Worm (Caenorhabditis elegans) whole organism, late embryonic: Measurements from ENCODE around the gene T24C12.4.

Experiments used
- C08G9.2 ChIP-seq: sonication (generic microtip); optimal IDR thresholded peaks from 2 replicates; lab custom pipeline; 2016; ENCODE audit warnings: mild to moderate bottlenecking, missing genetic modification characterization, moderate library complexity, missing compliant biosample characterization
- C38D4.7 ChIP-seq: fragments of 200-800 bp; sonication (Bioruptor generic); optimal IDR thresholded peaks from 2 replicates; lab custom pipeline; 2018; ENCODE audit warnings: mild to moderate bottlenecking, missing genetic modification characterization, moderate library complexity, missing compliant biosample characterization
- F13H6.1 ChIP-seq: sonication (generic microtip); optimal IDR thresholded peaks from 2 replicates; lab custom pipeline; 2016; ENCODE audit warnings: missing genetic modification characterization, missing compliant biosample characterization
- K09A11.1 ChIP-seq: sonication (generic microtip); optimal IDR thresholded peaks from 2 replicates; lab custom pipeline; 2017; ENCODE audit warnings: antibody characterized with exemption, mild to moderate bottlenecking, missing genetic modification characterization, missing compliant biosample characterization; ENCODE audit not compliant: insufficient read depth
- T23F11.4 ChIP-seq: fragments of 200-800 bp; sonication (Bioruptor generic); optimal IDR thresholded peaks from 2 replicates; lab custom pipeline; 2018; ENCODE audit warnings: mild to moderate bottlenecking, missing genetic modification characterization, missing compliant biosample characterization
- ahr-1 ChIP-seq: sonication (generic microtip); optimal IDR thresholded peaks from 2 replicates; lab custom pipeline; 2016; ENCODE audit warnings: missing genetic modification characterization, missing compliant biosample characterization
- ceh-14 ChIP-seq: sonication (generic microtip); optimal IDR thresholded peaks from 2 replicates; lab custom pipeline; 2016; ENCODE audit warnings: missing genotype, missing genetic modification characterization, missing compliant biosample characterization
- ceh-18 ChIP-seq: sonication (generic microtip); optimal IDR thresholded peaks from 2 replicates; lab custom pipeline; 2016; ENCODE audit warnings: missing genetic modification characterization, missing compliant biosample characterization
- ceh-24 ChIP-seq: sonication (generic microtip); optimal IDR thresholded peaks from 2 replicates; lab custom pipeline; 2016; ENCODE audit warnings: mild to moderate bottlenecking, missing genetic modification characterization, missing compliant biosample characterization
- ceh-34 ChIP-seq: sonication (generic microtip); optimal IDR thresholded peaks from 2 replicates; lab custom pipeline; 2016; ENCODE audit warnings: mild to moderate bottlenecking, missing genetic modification characterization, missing compliant biosample characterization
- ceh-45 ChIP-seq: fragments of 200-800 bp; sonication (Bioruptor generic); IDR thresholded peaks from 2 replicates; pipeline ENCODE4 v1.3.6; 2022; ENCODE audit warnings: missing genetic modification reagents, missing genetic modification characterization, missing compliant biosample characterization
- elt-2 ChIP-seq: sonication (generic microtip); optimal IDR thresholded peaks from 2 replicates; lab custom pipeline; 2016; ENCODE audit warnings: missing genetic modification reagents, missing genetic modification characterization, missing compliant biosample characterization
- eyg-1 ChIP-seq: sonication (generic microtip); optimal IDR thresholded peaks from 2 replicates; lab custom pipeline; 2016; ENCODE audit warnings: missing genotype, missing genetic modification characterization, missing compliant biosample characterization
- fax-1 ChIP-seq: sonication (generic microtip); optimal IDR thresholded peaks from 2 replicates; lab custom pipeline; 2016; ENCODE audit warnings: missing genotype, missing genetic modification characterization, missing compliant biosample characterization
- gmeb-2 ChIP-seq: sonication (generic microtip); optimal IDR thresholded peaks from 2 replicates; lab custom pipeline; 2016; ENCODE audit warnings: missing genetic modification characterization, inconsistent platforms, missing compliant biosample characterization
- hlh-15 ChIP-seq: sonication (generic microtip); optimal IDR thresholded peaks from 2 replicates; lab custom pipeline; 2016; ENCODE audit warnings: missing genetic modification characterization, missing compliant biosample characterization
- hlh-30 ChIP-seq: sonication (generic microtip); optimal IDR thresholded peaks from 2 replicates; lab custom pipeline; 2017; ENCODE audit warnings: antibody characterized with exemption, missing genetic modification characterization, missing compliant biosample characterization; ENCODE audit not compliant: insufficient read depth
- hlh-8 ChIP-seq: sonication (generic microtip); optimal IDR thresholded peaks from 2 replicates; lab custom pipeline; 2016; ENCODE audit warnings: missing genotype, missing genetic modification characterization, missing compliant biosample characterization
- nfya-1 ChIP-seq: sonication (generic microtip); optimal IDR thresholded peaks from 2 replicates; lab custom pipeline; 2017; ENCODE audit warnings: missing genetic modification characterization, mild to moderate bottlenecking, missing compliant biosample characterization, antibody characterized with exemption, moderate library complexity
- pax-1 ChIP-seq: fragments of 150-350 bp; optimal IDR thresholded peaks from 2 replicates; lab custom pipeline; 2014; ENCODE audit warnings: missing biosample characterization, missing genetic modification characterization
- pha-2 ChIP-seq: sonication (generic microtip); optimal IDR thresholded peaks from 2 replicates; lab custom pipeline; 2017; ENCODE audit warnings: mild to moderate bottlenecking, missing genetic modification characterization, missing compliant biosample characterization
- pqm-1 ChIP-seq: sonication (generic microtip); optimal IDR thresholded peaks from 2 replicates; lab custom pipeline; 2016; ENCODE audit warnings: missing genetic modification characterization, missing compliant biosample characterization
- pros-1 ChIP-seq: fragments of 150-350 bp; optimal IDR thresholded peaks from 2 replicates; lab custom pipeline; 2014; ENCODE audit warnings: missing biosample characterization, missing genetic modification reagents, missing genetic modification characterization
- sdc-2 ChIP-seq: sonication (generic microtip); optimal IDR thresholded peaks from 2 replicates; lab custom pipeline; 2016; ENCODE audit warnings: missing genotype, missing genetic modification characterization, missing compliant biosample characterization
- sox-4 ChIP-seq: sonication (generic microtip); optimal IDR thresholded peaks from 2 replicates; lab custom pipeline; 2017; ENCODE audit warnings: mild to moderate bottlenecking, missing genetic modification characterization, inconsistent platforms, missing compliant biosample characterization
- syd-9 ChIP-seq: sonication (generic microtip); optimal IDR thresholded peaks from 2 replicates; lab custom pipeline; 2016; ENCODE audit warnings: mild to moderate bottlenecking, missing genetic modification characterization, moderate library complexity, missing compliant biosample characterization
- tbx-2 ChIP-seq: sonication (generic microtip); optimal IDR thresholded peaks from 2 replicates; lab custom pipeline; 2016; ENCODE audit warnings: missing genetic modification characterization, missing compliant biosample characterization
- ttx-3 ChIP-seq: sonication (generic microtip); optimal IDR thresholded peaks from 2 replicates; lab custom pipeline; 2016; ENCODE audit warnings: missing genetic modification reagents, missing genetic modification characterization, missing compliant biosample characterization
- unc-3 ChIP-seq, 2 experiments: fragments of 200-800 bp in 1 of 2; sonication (Bioruptor generic) in 1 of 2; sonication (generic microtip) in 1 of 2; conservative IDR thresholded peaks in 1 of 2; optimal IDR thresholded peaks in 1 of 2; 2 replicates each; pipeline versions ENCODE4 v1.3.6 to Lab custom; 2016 to 2022; ENCODE audit warnings: missing compliant biosample characterization in 2 of 2, missing genetic modification characterization in 2 of 2, missing genetic modification reagents in 1 of 2
- unc-55 ChIP-seq: sonication (generic microtip); optimal IDR thresholded peaks from 2 replicates; lab custom pipeline; 2017; ENCODE audit warnings: missing biosample characterization, missing genetic modification reagents, missing genetic modification characterization
- zip-5 ChIP-seq: sonication (generic microtip); optimal IDR thresholded peaks from 2 replicates; lab custom pipeline; 2016; ENCODE audit warnings: missing genetic modification characterization, missing compliant biosample characterization

Gene T24C12.4

ce11 chrX:2197444-2197843, 7.4 kb downstream of the T24C12.4 start:
- TF ChIP-seq nfya-1 (no peak), eyg-1 (tag; lab: Kevin White, UChicago) (no peak), C38D4.7 (GFP tag; lab: Kevin White, UChicago) (no peak), pqm-1 (no peak)

- no peak for TF ChIP-seq ttx-3 (tag; lab: Kevin White, UChicago)
- no peak for TF ChIP-seq ceh-34
- no peak for TF ChIP-seq T23F11.4 (GFP tag; lab: Kevin White, UChicago)
- TF ChIP-seq F13H6.1 (tag; lab: Kevin White, UChicago) = no peak
- TF ChIP-seq fax-1 (tag; lab: Kevin White, UChicago) = no peak
- no peak for TF ChIP-seq pha-2
- TF ChIP-seq unc-3 (GFP tag; conservative IDR thresholded peaks at IDR 0.05; lab: Robert Waterston, UW) = no peak
- no peak for TF ChIP-seq unc-3 (tag; optimal IDR thresholded peaks at IDR 0.05; lab: Kevin White, UChicago)
- TF ChIP-seq unc-55 (GFP tag; lab: Kevin White, UChicago) = no peak
These were observed 12.8 kb downstream of the T24C12.4 start, which contains the start of gene gap-1 for ce11 chrX:2191925-2192554. Gene gap-1, plus strand, starts transcription at chrX:2192504.

ce11 chrX:2190740-2191139, 14.1 kb downstream of the T24C12.4 start:
- TF ChIP-seq syd-9 = no peak
- no peak for TF ChIP-seq sox-4 (tag; lab: Kevin White, UChicago)

- no peak for TF ChIP-seq ahr-1 (tag; lab: Kevin White, UChicago)
- TF ChIP-seq sox-4 (tag; lab: Kevin White, UChicago) = no peak
- TF ChIP-seq ceh-18 = peak; percentile 42
- TF ChIP-seq hlh-8 = no peak
- TF ChIP-seq unc-55 (GFP tag; lab: Kevin White, UChicago) = no peak
- no peak for TF ChIP-seq syd-9
- no peak for TF ChIP-seq nfya-1
These were observed 16.0 kb downstream of the T24C12.4 start for ce11 chrX:2188885-2189284.

ce11 chrX:2180588-2180987, 24.3 kb downstream of the T24C12.4 start, which contains the start of gene F48B9.1:
Gene F48B9.1, plus strand, starts transcription at chrX:2180888.
- TF ChIP-seq ceh-24 = no peak
- no peak for TF ChIP-seq nfya-1
- TF ChIP-seq pros-1 (tag; lab: Kevin White, UChicago) = no peak
- TF ChIP-seq K09A11.1 = no peak
- no peak for TF ChIP-seq ahr-1 (tag; lab: Kevin White, UChicago)
- TF ChIP-seq syd-9 = no peak
- TF ChIP-seq tbx-2 (tag; lab: Kevin White, UChicago) = no peak
- no peak for TF ChIP-seq ceh-45 (GFP tag; lab: Robert Waterston, UW)
- TF ChIP-seq hlh-30 (tag; lab: Kevin White, UChicago) = no peak
- no peak for TF ChIP-seq ceh-14 (tag; lab: Kevin White, UChicago)
- no peak for TF ChIP-seq sdc-2
- no peak for TF ChIP-seq ceh-34
- no peak for TF ChIP-seq T23F11.4 (GFP tag; lab: Kevin White, UChicago)
- TF ChIP-seq gmeb-2 (tag; lab: Kevin White, UChicago) = no peak
- no peak for TF ChIP-seq pax-1 (tag; lab: Kevin White, UChicago)
- no peak for TF ChIP-seq pqm-1
- TF ChIP-seq C08G9.2 (tag; lab: Kevin White, UChicago) = no peak
- no peak for TF ChIP-seq zip-5 (tag; lab: Kevin White, UChicago)

ce11 chrX:2178410-2178944, 26.4 kb downstream of the T24C12.4 start:
- TF ChIP-seq elt-2 (tag; lab: Kevin White, UChicago) (peak; percentile 51), hlh-15 (tag; lab: Kevin White, UChicago) (no peak), pax-1 (tag; lab: Kevin White, UChicago) (no peak)
